Worm (Caenorhabditis elegans) whole organism, L4 larva: ENCODE data around the gene C29F3.7.

Source experiments
- F26F4.8 ChIP-seq: fragments of 200-800 bp; sonication (Bioruptor generic); conservative IDR thresholded peaks from 2 replicates; pipeline ENCODE4 v1.3.6; 2022; ENCODE audit warnings: missing genetic modification characterization, missing compliant biosample characterization
- F44E2.7 ChIP-seq: fragments of 200-800 bp; sonication (Bioruptor generic); IDR thresholded peaks from 2 replicates; pipeline ENCODE4 v2.1.2; 2022; ENCODE audit warnings: missing genetic modification characterization, missing compliant biosample characterization
- R02D3.7 ChIP-seq: fragments of 150-350 bp; sonication (generic microtip); optimal IDR thresholded peaks from 3 replicates; lab custom pipeline; 2014; ENCODE audit warnings: missing biosample characterization, missing genetic modification characterization
- T26A8.4 ChIP-seq: fragments of 200-800 bp; sonication (Bioruptor generic); IDR thresholded peaks from 2 replicates; pipeline ENCODE4 v1.3.6; 2022; ENCODE audit warnings: missing genetic modification characterization, missing compliant biosample characterization
- Y75B8A.6 ChIP-seq: fragments of 200-800 bp; sonication (Bioruptor generic); IDR thresholded peaks from 2 replicates; pipeline ENCODE4 v1.3.6; 2022; ENCODE audit warnings: missing genetic modification reagents, missing genetic modification characterization, missing compliant biosample characterization
- aha-1 ChIP-seq: fragments of 150-350 bp; peaks from one replicate; lab custom pipeline; 2014; ENCODE audit warnings: missing biosample characterization, missing genetic modification characterization
- ama-1 ChIP-seq: fragments of 150-350 bp; optimal IDR thresholded peaks from 2 replicates; lab custom pipeline; 2014; ENCODE audit warnings: inconsistent platforms, mixed read lengths
- ceh-20 ChIP-seq: fragments of 200-800 bp; sonication (Bioruptor generic); IDR thresholded peaks from 2 replicates; pipeline ENCODE4 v1.3.6; 2022; ENCODE audit warnings: missing genetic modification reagents, missing genetic modification characterization, missing compliant biosample characterization
- ceh-44 ChIP-seq: fragments of 200-800 bp; sonication (Bioruptor generic); IDR thresholded peaks from 2 replicates; pipeline ENCODE4 v1.3.6; 2022; ENCODE audit warnings: missing genetic modification reagents, missing genetic modification characterization, missing compliant biosample characterization
- ceh-82 ChIP-seq: sonication (generic microtip); optimal IDR thresholded peaks from 2 replicates; lab custom pipeline; 2017; ENCODE audit warnings: missing biosample characterization, missing genetic modification characterization
- ctbp-1 ChIP-seq: fragments of 200-800 bp; sonication (Bioruptor generic); IDR thresholded peaks from 2 replicates; pipeline ENCODE4 v1.3.6; 2022; ENCODE audit warnings: missing genetic modification reagents, missing genetic modification characterization, missing compliant biosample characterization
- daf-16 ChIP-seq, 3 experiments: sonication (generic microtip); optimal IDR thresholded peaks; 2 replicates each; lab custom pipeline; 2016 to 2017; ENCODE audit warnings: missing genetic modification characterization in 3 of 3, missing genetic modification reagents in 3 of 3, mild to moderate bottlenecking in 2 of 3, missing compliant biosample characterization in 2 of 3, missing biosample characterization in 1 of 3, moderate library complexity in 1 of 3
- dmd-6 ChIP-seq: fragments of 200-800 bp; sonication (Bioruptor generic); IDR thresholded peaks from 2 replicates; pipeline ENCODE4 v1.3.6; 2022; ENCODE audit warnings: missing genetic modification reagents, missing genetic modification characterization, missing compliant biosample characterization
- dmd-8 ChIP-seq: fragments of 200-800 bp; sonication (Bioruptor generic); IDR thresholded peaks from 2 replicates; pipeline ENCODE4 v1.3.6; 2022; ENCODE audit warnings: missing genetic modification characterization, missing compliant biosample characterization
- dve-1 ChIP-seq: sonication (generic microtip); optimal IDR thresholded peaks from 2 replicates; lab custom pipeline; 2017; ENCODE audit warnings: antibody characterized with exemption, mild to moderate bottlenecking, missing genetic modification characterization, missing compliant biosample characterization; ENCODE audit not compliant: insufficient read depth
- egl-27 ChIP-seq: sonication (generic microtip); optimal IDR thresholded peaks from 3 replicates; lab custom pipeline; 2017; ENCODE audit warnings: missing biosample characterization, missing genetic modification reagents, missing genetic modification characterization
- hlh-11 ChIP-seq: fragments of 200-800 bp; sonication (Bioruptor generic); optimal IDR thresholded peaks from 2 replicates; lab custom pipeline; 2018; ENCODE audit warnings: mild to moderate bottlenecking, missing genetic modification characterization, missing compliant biosample characterization
- lin-1 ChIP-seq: fragments of 200-800 bp; sonication (Bioruptor generic); IDR thresholded peaks from 2 replicates; pipeline ENCODE4 v1.3.6; 2022; ENCODE audit warnings: missing genetic modification reagents, missing genetic modification characterization, missing compliant biosample characterization
- lin-15B ChIP-seq: fragments of 150-350 bp; sonication (generic microtip); optimal IDR thresholded peaks from 3 replicates; lab custom pipeline; 2014; ENCODE audit warnings: missing biosample characterization, missing genetic modification characterization
- lir-3 ChIP-seq: sonication (generic microtip); optimal IDR thresholded peaks from 2 replicates; lab custom pipeline; 2016; ENCODE audit warnings: mild to moderate bottlenecking, missing genetic modification characterization, missing compliant biosample characterization
- madf-9 ChIP-seq: fragments of 200-800 bp; sonication (Bioruptor generic); conservative IDR thresholded peaks from 2 replicates; pipeline ENCODE4 v1.3.6; 2022; ENCODE audit warnings: missing genetic modification reagents, missing genetic modification characterization, missing compliant biosample characterization
- mdl-1 ChIP-seq, 2 experiments: fragments of 150-350 bp in 1 of 2; sonication (generic microtip) in 1 of 2; optimal IDR thresholded peaks; 2 replicates each; lab custom pipeline; 2014 to 2017; ENCODE audit warnings: missing biosample characterization in 2 of 2, missing genetic modification characterization in 2 of 2
- mes-2 ChIP-seq: sonication (generic microtip); optimal IDR thresholded peaks from 2 replicates; lab custom pipeline; 2016; ENCODE audit warnings: missing genotype, mild to moderate bottlenecking, missing genetic modification characterization, missing compliant biosample characterization; ENCODE audit not compliant: poor library complexity, severe bottlenecking
- nhr-10 ChIP-seq: fragments of 150-350 bp; optimal IDR thresholded peaks from 2 replicates; lab custom pipeline; 2014; ENCODE audit warnings: missing biosample characterization, missing genetic modification characterization
- nhr-28 ChIP-seq: fragments of 150-350 bp; optimal IDR thresholded peaks from 2 replicates; lab custom pipeline; 2014; ENCODE audit warnings: missing biosample characterization, missing genetic modification characterization
- nhr-41 ChIP-seq: fragments of 200-800 bp; sonication (Bioruptor generic); IDR thresholded peaks from 2 replicates; pipeline ENCODE4 v1.3.6; 2022; ENCODE audit warnings: missing genetic modification reagents, missing genetic modification characterization, missing compliant biosample characterization
- nhr-42 ChIP-seq: fragments of 200-800 bp; sonication (Bioruptor generic); IDR thresholded peaks from 2 replicates; pipeline ENCODE4 v1.3.6; 2022; ENCODE audit warnings: missing genetic modification characterization, missing compliant biosample characterization
- nhr-48 ChIP-seq: sonication (generic microtip); optimal IDR thresholded peaks from 2 replicates; lab custom pipeline; 2016; ENCODE audit warnings: mild to moderate bottlenecking, missing genetic modification characterization, missing compliant biosample characterization
- nhr-77 ChIP-seq: fragments of 150-350 bp; optimal IDR thresholded peaks from 2 replicates; lab custom pipeline; 2014; ENCODE audit warnings: missing biosample characterization, missing genetic modification characterization
- pha-4 ChIP-seq, 2 experiments: fragments of 150-350 bp in 1 of 2; fragments of 200-800 bp in 1 of 2; sonication (Bioruptor generic) in 1 of 2; IDR thresholded peaks in 1 of 2; optimal IDR thresholded peaks in 1 of 2; 2 replicates each; pipeline versions ENCODE4 v1.3.6 to Lab custom; 2014 to 2022; ENCODE audit warnings: missing genetic modification characterization in 2 of 2, missing genetic modification reagents in 2 of 2, missing biosample characterization in 1 of 2, missing compliant biosample characterization in 1 of 2
- pqm-1 ChIP-seq: sonication (generic microtip); optimal IDR thresholded peaks from 2 replicates; lab custom pipeline; 2017; ENCODE audit warnings: missing biosample characterization, missing genetic modification characterization
- snpc-4 ChIP-seq: fragments of 150-350 bp; optimal IDR thresholded peaks from 2 replicates; lab custom pipeline; 2014; ENCODE audit warnings: missing biosample characterization, missing genetic modification characterization
- tag-97 ChIP-seq: fragments of 200-800 bp; sonication (Bioruptor generic); IDR thresholded peaks from 2 replicates; pipeline ENCODE4 v1.3.6; 2022; ENCODE audit warnings: missing genetic modification characterization, missing compliant biosample characterization
- tra-1 ChIP-seq: fragments of 200-800 bp; sonication (Bioruptor generic); IDR thresholded peaks from 2 replicates; pipeline ENCODE4 v1.3.6; 2022; ENCODE audit warnings: missing genetic modification reagents, missing genetic modification characterization, missing compliant biosample characterization
- unc-39 ChIP-seq: sonication (generic microtip); optimal IDR thresholded peaks from 2 replicates; lab custom pipeline; 2017; ENCODE audit warnings: missing biosample characterization, missing genetic modification characterization
- unc-62 ChIP-seq, 3 experiments: fragments of 150-350 bp in 1 of 3; sonication (generic microtip); optimal IDR thresholded peaks in 2 of 3; peaks in 1 of 3; 1 replicate in 1 of 3; 2 replicates in 2 of 3; lab custom pipeline; 2014 to 2017; ENCODE audit warnings: missing biosample characterization in 3 of 3, missing genetic modification characterization in 3 of 3, missing genetic modification reagents in 3 of 3, missing genotype in 1 of 3

The C29F3.7 gene

ce11 chrV:15309011-15309410, 45.7 kb upstream of the C29F3.7 start, which contains the start of gene srz-10:
TSS of gene srz-10 (minus strand) at chrV:15309098.
- TF ChIP-seq F26F4.8 (GFP tag; lab: Robert Waterston, UW), result no peak
- TF ChIP-seq Y75B8A.6 (GFP tag; lab: Robert Waterston, UW), result no peak
- no peak for TF ChIP-seq snpc-4 (tag; lab: Kevin White, UChicago)
- TF ChIP-seq lir-3 (tag; lab: Kevin White, UChicago), result no peak
- TF ChIP-seq ceh-20 (GFP tag; lab: Robert Waterston, UW), result no peak
- TF ChIP-seq mes-2 (tag; lab: Kevin White, UChicago), result no peak
- TF ChIP-seq, all 104 proteins: peak for 0

ce11 chrV:15310780-15311179, 43.9 kb upstream of the C29F3.7 start, which contains the start of gene irld-62:
TSS of gene irld-62 (plus strand) at chrV:15311080.
- TF ChIP-seq nhr-48 (tag; lab: Kevin White, UChicago), result no peak
- no peak for TF ChIP-seq ceh-82 (tag; lab: Kevin White, UChicago)
- TF ChIP-seq ama-1 (lab: Kevin White, UChicago), result no peak
- no peak for TF ChIP-seq nhr-42 (GFP tag; lab: Robert Waterston, UW)
- TF ChIP-seq ctbp-1 (GFP tag; lab: Robert Waterston, UW), result no peak
- TF ChIP-seq mdl-1 (tag; optimal IDR thresholded peaks at IDR 0.05; lab: Kevin White, UChicago), result no peak
- TF ChIP-seq lin-15B (tag; lab: Kevin White, UChicago), result no peak
- no peak for TF ChIP-seq T26A8.4 (GFP tag; lab: Robert Waterston, UW)
- TF ChIP-seq pha-4 (GFP tag; IDR thresholded peaks at IDR 0.05; lab: Robert Waterston, UW), result no peak
- no peak for TF ChIP-seq pha-4 (tag; optimal IDR thresholded peaks at IDR 0.05; lab: Kevin White, UChicago)
- TF ChIP-seq egl-27 (tag; lab: Kevin White, UChicago), result no peak
- TF ChIP-seq nhr-41 (GFP tag; lab: Robert Waterston, UW), result no peak
- no peak for TF ChIP-seq R02D3.7 (tag; lab: Kevin White, UChicago)
- no peak for TF ChIP-seq nhr-77 (tag; lab: Kevin White, UChicago)

ce11 chrV:15313529-15313928, 41.2 kb upstream of the C29F3.7 start:
- no peak for TF ChIP-seq madf-9 (GFP tag; lab: Robert Waterston, UW)
- TF ChIP-seq ceh-44 (GFP tag; lab: Robert Waterston, UW), result no peak
- no peak for TF ChIP-seq F44E2.7 (GFP tag; lab: Robert Waterston, UW)
- peak in 1 of 2 experiments; percentile 81 for TF ChIP-seq unc-62 (GFP tag; optimal IDR thresholded peaks at IDR 0.05 in 1 of 2; lab: Kevin White, UChicago)
- no peak for TF ChIP-seq unc-62 (tag; optimal IDR thresholded peaks at IDR 0.05; lab: Kevin White, UChicago)
- TF ChIP-seq aha-1 (tag; lab: Kevin White, UChicago), result peak; percentile 69

ce11 chrV:15315827-15316527, 38.7 kb upstream of the C29F3.7 start, which contains the start of the genes srt-22 and nhr-246:
TSS of gene srt-22 (minus strand) at chrV:15315927.
TSS of gene nhr-246 (plus strand) at chrV:15316477.
- TF ChIP-seq dmd-6 (GFP tag; lab: Robert Waterston, UW) (no peak), daf-16 (GFP tag; optimal IDR thresholded peaks at IDR 0.05; lab: Kevin White, UChicago) (no peak), daf-16 (tag; optimal IDR thresholded peaks at IDR 0.05; lab: Kevin White, UChicago) (peak; percentile 90)
- TF ChIP-seq, all 104 proteins: peak for 1

- TF ChIP-seq ceh-82 (tag; lab: Kevin White, UChicago) (no peak), dmd-8 (no peak), dmd-6 (GFP tag; lab: Robert Waterston, UW) (peak; percentile 97), unc-39 (no peak), tag-97 (no peak), nhr-10 (tag; lab: Kevin White, UChicago) (peak; percentile 31), lin-1 (GFP tag; lab: Robert Waterston, UW) (peak; percentile 85), hlh-11 (peak; percentile 77), nhr-77 (tag; lab: Kevin White, UChicago) (peak; percentile 96), tra-1 (GFP tag; lab: Robert Waterston, UW) (peak; percentile 56; the same call in 1 of the 2 replicates), nhr-41 (GFP tag; lab: Robert Waterston, UW) (no peak), pqm-1 (tag; lab: Kevin White, UChicago) (peak; percentile 98), dve-1 (peak; percentile 80), mdl-1 (tag; optimal IDR thresholded peaks at IDR 0.05; lab: Kevin White, UChicago) (peak in 1 of 2 experiments; percentile 30), nhr-48 (tag; lab: Kevin White, UChicago) (peak; percentile 59), nhr-28 (peak; percentile 96), daf-16 (GFP tag; optimal IDR thresholded peaks at IDR 0.05; lab: Kevin White, UChicago) (peak in 1 of 2 experiments; percentile 2), daf-16 (tag; optimal IDR thresholded peaks at IDR 0.05; lab: Kevin White, UChicago) (peak; percentile 97)
- TF ChIP-seq, all 104 proteins: peak for 12
These were observed 36.1 kb upstream of the C29F3.7 start, which contains the start of gene nhr-291 for ce11 chrV:15318638-15319037. TSS of gene nhr-291 (plus strand) at chrV:15318961.
